Worm (Caenorhabditis elegans) whole organism, dauer: ENCODE results near the gene srt-73.

Experiments
- unc-62 ChIP-seq: sonication (generic microtip); optimal IDR thresholded peaks from 2 replicates; lab custom pipeline; 2017; ENCODE audit warnings: missing biosample characterization, missing genetic modification reagents, missing genetic modification characterization

srt-73 gene

ce11 chrIV:7924975-7925828, 46.1 kb downstream of the srt-73 start:
- no peak for TF ChIP-seq unc-62 (GFP tag; lab: Kevin White, UChicago)

- no peak for TF ChIP-seq unc-62 (GFP tag; lab: Kevin White, UChicago)
These were observed 47.2 kb downstream of the srt-73 start, which contains the start of gene rps-2 for ce11 chrIV:7926102-7926840. Gene rps-2, minus strand, starts transcription at chrIV:7926391.

DNA sequence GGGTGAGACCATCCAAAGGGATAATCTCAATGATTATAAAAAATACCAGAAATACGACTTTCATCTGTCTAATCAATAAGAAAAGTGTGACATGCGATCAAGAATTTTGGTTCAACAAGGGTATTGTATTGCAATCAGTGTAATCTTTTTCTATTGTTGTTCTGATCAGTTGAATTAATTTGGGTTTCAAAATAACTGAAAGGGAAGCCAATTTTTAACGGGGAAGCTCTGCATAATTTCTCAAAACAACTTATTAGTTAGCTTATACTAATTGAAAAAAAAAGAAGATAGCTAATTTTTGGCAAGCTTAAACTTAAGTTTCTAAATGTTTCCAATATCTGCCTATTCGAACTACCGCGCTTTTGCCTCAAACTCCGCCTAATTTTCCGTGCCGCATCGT, 48.1 kb downstream of the srt-73 start, which contains the start of gene C49H3.12:
C49H3.12 (minus strand) TSS at position 101 of the 400 bp plus-strand sequence.
- no peak for TF ChIP-seq unc-62 (GFP tag; lab: Kevin White, UChicago)

ce11 chrIV:7927852-7928251, 48.7 kb downstream of the srt-73 start, which contains the start of gene gcy-8:
Gene gcy-8, plus strand, starts transcription at chrIV:7928152.
- TF ChIP-seq unc-62 (GFP tag; lab: Kevin White, UChicago): no peak
